Worm (Caenorhabditis elegans): ENCODE data around the gene thoc-2.

The thoc-2 gene

ce11 chrIII:6367712-6368111 lies at the start of gene thoc-2, which contains the start of gene C56G2.15:
Gene thoc-2, plus strand, starts transcription at chrIII:6368042.
Gene C56G2.15, minus strand, starts transcription at chrIII:6367899.
- no peak for TF ChIP-seq mxl-3 (GFP tag; optimal IDR thresholded peaks at IDR 0.05)
- peak; percentile 33 for TF ChIP-seq mep-1 (tag; optimal IDR thresholded peaks at IDR 0.05)
- no peak for TF ChIP-seq nhr-102 (tag; optimal IDR thresholded peaks at IDR 0.05)
- no peak for TF ChIP-seq Y105C5A.15 (GFP tag; IDR thresholded peaks at IDR 0.05)
- TF ChIP-seq hif-1 (tag; optimal IDR thresholded peaks at IDR 0.05), result peak in 1 of 2 experiments; percentile 7
- TF ChIP-seq attf-4 (tag; optimal IDR thresholded peaks at IDR 0.05), result no peak
- no peak for TF ChIP-seq lin-13 (GFP tag; optimal IDR thresholded peaks at IDR 0.05)
- TF ChIP-seq lin-1 (GFP tag; IDR thresholded peaks at IDR 0.05), result no peak
- no peak for TF ChIP-seq daf-16 (GFP tag; optimal IDR thresholded peaks at IDR 0.05)
- peak; percentile 8 for TF ChIP-seq daf-16 (tag; optimal IDR thresholded peaks at IDR 0.05)
- no peak for TF ChIP-seq nhr-42 (GFP tag; IDR thresholded peaks at IDR 0.05)
- no peak for TF ChIP-seq aly-2 (tag; optimal IDR thresholded peaks at IDR 0.05)
- TF ChIP-seq zfp-2 (tag; optimal IDR thresholded peaks at IDR 0.05), result no peak
- no peak for TF ChIP-seq dve-1 (tag; optimal IDR thresholded peaks at IDR 0.05; ENCODE audit: insufficient read depth)
- TF ChIP-seq lsy-2 (tag; optimal IDR thresholded peaks at IDR 0.05), result peak in 1 of 2 experiments; percentile 68
- TF ChIP-seq snpc-4 (tag; optimal IDR thresholded peaks at IDR 0.05), result no peak
- no peak for TF ChIP-seq php-3 (GFP tag; IDR thresholded peaks at IDR 0.05)
- TF ChIP-seq mes-2 (tag; optimal IDR thresholded peaks at IDR 0.05; ENCODE audit: poor library complexity, severe bottlenecking), result peak; percentile 75
- TF ChIP-seq madf-5 (GFP tag; IDR thresholded peaks at IDR 0.05), result no peak
- no peak for TF ChIP-seq zip-11 (GFP tag; IDR thresholded peaks at IDR 0.05)

ce11 chrIII:6324139-6324538 lies 43.7 kb upstream of the thoc-2 start, which contains the start of gene C56G2.5:
Gene C56G2.5, minus strand, starts transcription at chrIII:6324239.
- TF ChIP-seq unc-62 (GFP tag; optimal IDR thresholded peaks at IDR 0.05 in 1 of 2) (peak in 1 of 2 experiments; percentile 38), unc-62 (tag; optimal IDR thresholded peaks at IDR 0.05) (no peak), lin-29 (GFP tag; IDR thresholded peaks at IDR 0.05) (no peak), ZK337.2 (GFP tag; IDR thresholded peaks at IDR 0.05) (no peak), ceh-62 (tag; optimal IDR thresholded peaks at IDR 0.05) (no peak), ama-1 (optimal IDR thresholded peaks at IDR 0.05) (no peak)

DNA sequence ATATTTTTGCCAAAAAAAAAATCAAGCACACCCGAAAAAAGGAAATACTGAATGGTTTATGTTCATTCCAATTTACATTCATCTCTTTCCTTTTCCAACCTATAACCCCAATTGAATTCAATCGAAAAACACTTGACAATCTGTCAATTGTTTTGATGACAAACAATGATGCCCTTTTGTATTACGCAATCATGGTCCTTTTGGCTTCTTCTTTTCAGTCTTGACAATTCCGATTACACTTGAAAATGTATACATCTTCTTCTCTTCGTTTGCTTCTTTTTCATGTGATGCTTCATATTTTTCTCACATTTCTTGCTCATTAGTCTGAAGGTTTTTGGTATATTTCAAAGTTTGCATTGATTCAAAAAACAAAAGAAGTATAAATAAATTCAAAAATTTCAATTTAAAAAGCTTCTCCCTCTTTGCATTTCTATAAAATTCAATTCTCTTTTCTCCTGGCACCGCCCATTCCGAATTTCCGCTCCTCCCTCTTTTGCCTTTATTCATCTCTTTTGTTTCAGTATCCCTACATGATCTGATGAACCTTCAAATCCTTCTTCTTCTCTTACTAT lies 36.5 kb upstream of the thoc-2 start, which contains the start of gene C56G2.4:
Gene C56G2.4 (plus strand): TSS at position 522 of the 572 bp plus-strand sequence.
- TF ChIP-seq D1046.2 (GFP tag; IDR thresholded peaks at IDR 0.05), result no peak
- no peak for TF ChIP-seq ceh-44 (GFP tag; IDR thresholded peaks at IDR 0.05)
- TF ChIP-seq ztf-7 (tag; optimal IDR thresholded peaks at IDR 0.05), result no peak
- TF ChIP-seq ama-1 (optimal IDR thresholded peaks at IDR 0.05), result no peak
- TF ChIP-seq ceh-62 (tag; optimal IDR thresholded peaks at IDR 0.05), result no peak
- TF ChIP-seq egl-43 (GFP tag; IDR thresholded peaks at IDR 0.05), result no peak
- no peak for TF ChIP-seq hlh-11 (tag; optimal IDR thresholded peaks at IDR 0.05)
- no peak for TF ChIP-seq F26F4.8 (GFP tag; conservative IDR thresholded peaks at IDR 0.05)
- no peak for TF ChIP-seq F10B5.3 (tag; optimal IDR thresholded peaks at IDR 0.05)
- TF ChIP-seq aha-1 (tag), result no peak
- no peak for TF ChIP-seq Y75B8A.6 (GFP tag; IDR thresholded peaks at IDR 0.05)
- no peak for TF ChIP-seq F49E8.2 (tag; optimal IDR thresholded peaks at IDR 0.05; ENCODE audit: borderline replicate concordance)
- no peak for TF ChIP-seq daf-12 (tag; optimal IDR thresholded peaks at IDR 0.05)
- TF ChIP-seq daf-16 (GFP tag; optimal IDR thresholded peaks at IDR 0.05), result no peak
- TF ChIP-seq daf-16 (tag; optimal IDR thresholded peaks at IDR 0.05), result no peak

DNA sequence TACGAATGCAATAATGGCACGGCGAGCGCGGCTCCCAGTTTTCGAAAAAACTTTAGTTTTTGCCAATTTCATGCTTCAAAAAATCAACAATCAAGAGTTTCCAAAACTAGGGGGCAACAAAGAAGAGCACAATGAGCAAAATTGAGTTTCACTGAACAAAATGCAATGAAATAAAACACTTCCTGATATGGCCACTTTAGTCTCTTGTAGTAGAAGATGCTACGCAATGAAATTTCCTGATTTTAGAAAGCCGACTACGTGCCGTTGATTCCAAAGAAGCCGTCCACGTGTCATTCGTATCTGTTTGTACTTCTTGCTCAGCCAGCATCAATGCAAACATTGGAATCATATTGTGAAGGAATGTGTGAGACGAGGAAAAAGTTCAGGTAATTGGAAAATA lies 33.5 kb upstream of the thoc-2 start:
- TF ChIP-seq dmd-9 (GFP tag; IDR thresholded peaks at IDR 0.05) (no peak), fkh-10 (GFP tag; optimal IDR thresholded peaks at IDR 0.05) (peak; percentile 24), ZK337.2 (GFP tag; IDR thresholded peaks at IDR 0.05) (no peak), dve-1 (tag; optimal IDR thresholded peaks at IDR 0.05; ENCODE audit: insufficient read depth) (no peak), Y5F2A.4 (GFP tag; optimal IDR thresholded peaks at IDR 0.05) (no peak), unc-39 (tag; optimal IDR thresholded peaks at IDR 0.05) (no peak), hlh-30 (tag; optimal IDR thresholded peaks at IDR 0.05; ENCODE audit: insufficient read depth) (no peak), zfp-3 (GFP tag; conservative IDR thresholded peaks at IDR 0.05) (no peak), lin-39 (tag; optimal IDR thresholded peaks at IDR 0.05) (no peak)

All from whole organism, L4 larva.